Worm (Caenorhabditis elegans) whole organism, L1 larva: ENCODE measurements around the gene T07D3.4.

ENCODE experiments used
- snu-23 ChIP-seq: sonication (generic microtip); optimal IDR thresholded peaks from 2 replicates; lab custom pipeline; 2016; ENCODE audit warnings: missing genetic modification characterization, missing compliant biosample characterization
- unc-86 ChIP-seq: sonication (generic microtip); optimal IDR thresholded peaks from 2 replicates; lab custom pipeline; 2016; ENCODE audit warnings: missing genetic modification characterization, missing compliant biosample characterization

- TF ChIP-seq snu-23 (no peak), unc-86 (tag; lab: Kevin White, UChicago) (no peak)
These were observed 13.5 kb downstream of the T07D3.4 start, which contains the start of gene T07D3.2 for ce11 chrII:901632-902031.
